Fruit fly (Drosophila melanogaster) whole organism, adult: Measurements from ENCODE around the gene dock.

Source experiments
- CG11617 ChIP-seq: fragments of 200-800 bp; sonication (Bioruptor generic); optimal IDR thresholded peaks from 2 replicates; lab custom pipeline; 2017; ENCODE audit warnings: mild to moderate bottlenecking, missing biosample characterization, missing genetic modification reagents, missing genetic modification characterization
- CG12768 ChIP-seq: fragments of 200-800 bp; sonication (Bioruptor generic); optimal IDR thresholded peaks from 2 replicates; lab custom pipeline; 2017; ENCODE audit warnings: missing biosample characterization, missing genetic modification characterization, mild to moderate bottlenecking, moderate library complexity, missing genetic modification reagents
- CG14711 ChIP-seq: fragments of 200-800 bp; sonication (Bioruptor generic); optimal IDR thresholded peaks from 2 replicates; lab custom pipeline; 2018; ENCODE audit warnings: missing biosample characterization, mild to moderate bottlenecking, missing genetic modification characterization, moderate library complexity
- CG1620 ChIP-seq: fragments of 200-800 bp; sonication (Bioruptor generic); optimal IDR thresholded peaks from 2 replicates; lab custom pipeline; 2016; ENCODE audit warnings: missing biosample characterization, missing genetic modification characterization
- CG33017 ChIP-seq: fragments of 200-800 bp; sonication (Bioruptor generic); optimal IDR thresholded peaks from 2 replicates; lab custom pipeline; 2018; ENCODE audit warnings: missing biosample characterization, mild to moderate bottlenecking, missing genetic modification characterization, moderate library complexity
- CG5204 ChIP-seq: fragments of 200-800 bp; sonication (Bioruptor generic); optimal IDR thresholded peaks from 2 replicates; lab custom pipeline; 2016; ENCODE audit warnings: missing biosample characterization, missing genetic modification characterization
- CG7045 ChIP-seq: fragments of 200-800 bp; sonication (Bioruptor generic); optimal IDR thresholded peaks from 2 replicates; lab custom pipeline; 2017; ENCODE audit warnings: missing biosample characterization, mild to moderate bottlenecking, missing genetic modification characterization
- CG7101 ChIP-seq: fragments of 200-800 bp; sonication (Bioruptor generic); optimal IDR thresholded peaks from 2 replicates; lab custom pipeline; 2018; ENCODE audit warnings: missing biosample characterization, mild to moderate bottlenecking, missing genetic modification characterization, moderate library complexity
- Clk ChIP-seq: fragments of 200-800 bp; sonication (Bioruptor generic); optimal IDR thresholded peaks from 2 replicates; lab custom pipeline; 2017; ENCODE audit warnings: missing biosample characterization, missing genetic modification characterization
- Crg-1 ChIP-seq: fragments of 200-800 bp; sonication (Bioruptor generic); optimal IDR thresholded peaks from 2 replicates; lab custom pipeline; 2016; ENCODE audit warnings: missing biosample characterization, missing genetic modification characterization
- Hr96 ChIP-seq: fragments of 200-800 bp; sonication (Bioruptor generic); optimal IDR thresholded peaks from 2 replicates; lab custom pipeline; 2016; ENCODE audit warnings: missing biosample characterization, missing genetic modification characterization
- Mnt ChIP-seq: fragments of 200-800 bp; sonication (Bioruptor generic); optimal IDR thresholded peaks from 2 replicates; lab custom pipeline; 2016; ENCODE audit warnings: missing biosample characterization, mild to moderate bottlenecking, missing genetic modification characterization
- bab1 ChIP-seq: fragments of 200-800 bp; sonication (Bioruptor generic); optimal IDR thresholded peaks from 3 replicates; lab custom pipeline; 2019; ENCODE audit warnings: missing biosample characterization, mild to moderate bottlenecking, missing genetic modification characterization, moderate library complexity
- cic ChIP-seq: fragments of 200-800 bp; sonication (Bioruptor generic); optimal IDR thresholded peaks from 2 replicates; lab custom pipeline; 2017; ENCODE audit warnings: missing biosample characterization, mild to moderate bottlenecking, missing genetic modification characterization, moderate library complexity
- cnc ChIP-seq, 2 experiments: fragments of >200 bp; optimal IDR thresholded peaks; 2 replicates each; lab custom pipeline; 2017
- kay ChIP-seq: fragments of 200-800 bp; sonication (Bioruptor generic); peaks from one replicate; lab custom pipeline; 2016; ENCODE audit warnings: missing biosample characterization, missing genetic modification characterization, borderline replicate concordance
- ovo ChIP-seq: fragments of 200-800 bp; sonication (Bioruptor generic); optimal IDR thresholded peaks from 2 replicates; lab custom pipeline; 2016; ENCODE audit warnings: missing biosample characterization, missing genetic modification characterization
- pad ChIP-seq: fragments of 200-800 bp; sonication (Bioruptor generic); optimal IDR thresholded peaks from 3 replicates; lab custom pipeline; 2017; ENCODE audit warnings: missing biosample characterization, missing genetic modification characterization, mild to moderate bottlenecking, moderate library complexity, missing genetic modification reagents
- tj ChIP-seq: fragments of 200-800 bp; sonication (Bioruptor generic); optimal IDR thresholded peaks from 3 replicates; lab custom pipeline; 2017; ENCODE audit warnings: missing biosample characterization, mild to moderate bottlenecking, missing genetic modification characterization, moderate library complexity
- toe ChIP-seq: fragments of 200-800 bp; sonication (Bioruptor generic); optimal IDR thresholded peaks from 2 replicates; lab custom pipeline; 2016; ENCODE audit warnings: missing biosample characterization, missing genetic modification characterization

Gene dock

dm6 chr2L:868961-869360 is 43.2 kb downstream of the dock start:
- TF ChIP-seq Hr96 (GFP tag; lab: Kevin White, UChicago) (no peak), toe (no peak)

dm6 chr2L:869497-870040 is 43.8 kb downstream of the dock start, which contains the start of gene dbe:
Gene dbe, minus strand, starts transcription at chr2L:869857.
- no peak for TF ChIP-seq Clk (GFP tag; lab: Kevin White, UChicago)
- peak; percentile 55 for TF ChIP-seq Mnt
- TF ChIP-seq CG14711 (tag; lab: Kevin White, UChicago), result peak; percentile 24
- no peak for TF ChIP-seq pad (GFP tag; lab: Kevin White, UChicago)
- TF ChIP-seq ovo (GFP tag; lab: Kevin White, UChicago), result no peak
- no peak for TF ChIP-seq kay
- TF ChIP-seq CG12768 (GFP tag; lab: Kevin White, UChicago), result no peak
- TF ChIP-seq CG5204 (GFP tag; lab: Kevin White, UChicago), result no peak
- no peak for TF ChIP-seq Crg-1
- no peak for TF ChIP-seq CG11617
- no peak for TF ChIP-seq cnc (optimal IDR thresholded peaks at IDR 0.05; lab: Kevin White, UChicago)
- peak; percentile 1 for TF ChIP-seq bab1 (GFP tag; lab: Kevin White, UChicago)
- no peak for TF ChIP-seq CG7045 (GFP tag; lab: Kevin White, UChicago)
- peak; percentile 7 for TF ChIP-seq CG7101 (tag; lab: Kevin White, UChicago)
- TF ChIP-seq cic (GFP tag; lab: Kevin White, UChicago), result no peak
- TF ChIP-seq tj, result no peak
- peak; percentile 18 for TF ChIP-seq CG33017 (tag; lab: Kevin White, UChicago)
- TF ChIP-seq Hr96 (GFP tag; lab: Kevin White, UChicago), result no peak
- no peak for TF ChIP-seq CG1620 (GFP tag; lab: Kevin White, UChicago)
- TF ChIP-seq toe, result no peak

- no peak for TF ChIP-seq CG1620 (GFP tag; lab: Kevin White, UChicago)
- no peak for TF ChIP-seq CG12768 (GFP tag; lab: Kevin White, UChicago)
- no peak for TF ChIP-seq CG33017 (tag; lab: Kevin White, UChicago)
- no peak for TF ChIP-seq CG11617
- TF ChIP-seq ovo (GFP tag; lab: Kevin White, UChicago), result no peak
- no peak for TF ChIP-seq Mnt
- no peak for TF ChIP-seq cic (GFP tag; lab: Kevin White, UChicago)
- TF ChIP-seq cnc (optimal IDR thresholded peaks at IDR 0.05; lab: Kevin White, UChicago), result no peak
- TF ChIP-seq Clk (GFP tag; lab: Kevin White, UChicago), result no peak
- no peak for TF ChIP-seq toe
- TF ChIP-seq CG5204 (GFP tag; lab: Kevin White, UChicago), result no peak
- TF ChIP-seq tj, result no peak
- no peak for TF ChIP-seq pad (GFP tag; lab: Kevin White, UChicago)
- no peak for TF ChIP-seq Hr96 (GFP tag; lab: Kevin White, UChicago)
- no peak for TF ChIP-seq Crg-1
- TF ChIP-seq bab1 (GFP tag; lab: Kevin White, UChicago), result no peak
- no peak for TF ChIP-seq kay
- no peak for TF ChIP-seq CG7101 (tag; lab: Kevin White, UChicago)
- TF ChIP-seq CG14711 (tag; lab: Kevin White, UChicago), result no peak
These were observed 44.5 kb downstream of the dock start, which contains the start of gene PNUTS for dm6 chr2L:870285-870684. Gene PNUTS, plus strand, starts transcription at chr2L:870465.

dm6 chr2L:870749-871418 is 45.1 kb downstream of the dock start:
- peak; percentile 57 for TF ChIP-seq toe
- TF ChIP-seq CG5204 (GFP tag; lab: Kevin White, UChicago), result peak; percentile 63
- peak; percentile 38 for TF ChIP-seq Clk (GFP tag; lab: Kevin White, UChicago)
- TF ChIP-seq tj, result peak; percentile 9
- peak; percentile 65 for TF ChIP-seq CG7045 (GFP tag; lab: Kevin White, UChicago)
- TF ChIP-seq CG11617, result peak; percentile 68
- peak; percentile 50 for TF ChIP-seq Mnt
- TF ChIP-seq CG7101 (tag; lab: Kevin White, UChicago), result peak; percentile 52
- TF ChIP-seq Crg-1, result no peak
- TF ChIP-seq cic (GFP tag; lab: Kevin White, UChicago), result peak; percentile 0
- TF ChIP-seq bab1 (GFP tag; lab: Kevin White, UChicago), result peak; percentile 29
- no peak for TF ChIP-seq kay
- no peak for TF ChIP-seq ovo (GFP tag; lab: Kevin White, UChicago)
- TF ChIP-seq cnc (optimal IDR thresholded peaks at IDR 0.05; lab: Kevin White, UChicago), result no peak
- no peak for TF ChIP-seq CG33017 (tag; lab: Kevin White, UChicago)
- no peak for TF ChIP-seq CG14711 (tag; lab: Kevin White, UChicago)
- peak; percentile 42 for TF ChIP-seq pad (GFP tag; lab: Kevin White, UChicago)
- TF ChIP-seq CG12768 (GFP tag; lab: Kevin White, UChicago), result peak; percentile 46
- peak; percentile 77 for TF ChIP-seq Hr96 (GFP tag; lab: Kevin White, UChicago)
- peak; percentile 51 for TF ChIP-seq CG1620 (GFP tag; lab: Kevin White, UChicago)

DNA sequence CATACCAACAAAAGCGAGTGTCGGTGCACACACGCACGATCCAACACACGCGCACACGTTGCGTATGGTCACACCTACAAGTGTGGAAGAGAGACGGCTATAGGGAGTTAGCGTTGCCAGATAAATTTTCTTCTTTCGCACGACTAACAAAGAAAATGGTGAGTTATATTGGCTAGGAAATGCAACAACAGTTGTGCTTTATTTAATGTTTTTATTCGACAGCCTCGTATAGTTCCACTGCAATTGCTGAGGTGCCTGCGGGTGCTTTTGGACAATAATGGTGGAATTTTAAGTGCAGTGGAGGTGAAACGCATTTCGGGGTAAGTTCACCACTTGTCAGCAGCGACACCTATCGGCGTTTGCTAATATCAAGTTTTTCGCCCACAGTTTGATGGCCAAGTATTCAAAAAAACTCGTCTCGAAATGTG is 45.7 kb downstream of the dock start:
- TF ChIP-seq kay, result no peak
- peak; percentile 26 for TF ChIP-seq toe
- TF ChIP-seq cic (GFP tag; lab: Kevin White, UChicago), result peak; percentile 7
- TF ChIP-seq CG1620 (GFP tag; lab: Kevin White, UChicago), result peak; percentile 1
- TF ChIP-seq ovo (GFP tag; lab: Kevin White, UChicago), result no peak
- no peak for TF ChIP-seq CG14711 (tag; lab: Kevin White, UChicago)
- TF ChIP-seq pad (GFP tag; lab: Kevin White, UChicago), result no peak
- TF ChIP-seq Clk (GFP tag; lab: Kevin White, UChicago), result no peak
- TF ChIP-seq Hr96 (GFP tag; lab: Kevin White, UChicago), result peak; percentile 29
- no peak for TF ChIP-seq bab1 (GFP tag; lab: Kevin White, UChicago)
- peak; percentile 61 for TF ChIP-seq Crg-1
- no peak for TF ChIP-seq CG7045 (GFP tag; lab: Kevin White, UChicago)
- TF ChIP-seq CG7101 (tag; lab: Kevin White, UChicago), result peak; percentile 10
- no peak for TF ChIP-seq CG11617
- TF ChIP-seq CG5204 (GFP tag; lab: Kevin White, UChicago), result no peak
- TF ChIP-seq tj, result no peak
- no peak for TF ChIP-seq CG33017 (tag; lab: Kevin White, UChicago)
- peak; percentile 68 for TF ChIP-seq Mnt
